Worm (Caenorhabditis elegans): ENCODE data around the gene Y45F10B.9.

DNA sequence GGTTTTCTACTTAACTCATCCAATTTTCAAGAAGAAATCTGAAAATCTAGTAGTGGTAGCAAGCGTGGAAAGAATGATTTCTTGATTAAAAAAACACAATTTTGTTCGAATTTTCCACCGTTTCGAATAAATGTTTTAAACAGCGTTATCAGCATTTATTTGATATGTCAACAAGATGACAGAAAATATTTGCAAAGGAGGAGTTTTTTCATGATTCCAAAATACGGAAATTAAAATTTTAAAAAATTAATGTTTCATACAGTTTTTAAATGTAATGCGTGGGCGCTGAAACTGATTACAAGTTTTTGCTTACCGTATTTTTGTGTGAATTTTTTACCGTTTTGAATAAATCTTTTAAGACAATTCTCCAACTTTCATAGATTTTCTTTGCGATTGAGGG lies 34.9 kb upstream of the Y45F10B.9 start:
- TF ChIP-seq med-1 (GFP tag; optimal IDR thresholded peaks at IDR 0.05; ENCODE audit: insufficient read depth) (no peak), flt-1 (GFP tag; IDR thresholded peaks at IDR 0.05) (no peak), ztf-29 (GFP tag; IDR thresholded peaks at IDR 0.05) (no peak), T22C8.4 (GFP tag; IDR thresholded peaks at IDR 0.05) (no peak)

Measured in whole organism, midembryonic.